Fruit fly (Drosophila melanogaster) whole organism, embryonic: ENCODE results near the gene CG31792.

Experiments used
- Abd-B ChIP-seq: fragments of 200-800 bp; sonication (Bioruptor generic); optimal IDR thresholded peaks from 2 replicates; lab custom pipeline; 2018; ENCODE audit warnings: missing biosample characterization, mild to moderate bottlenecking, missing genetic modification characterization, moderate library complexity
- B-H1 ChIP-seq: fragments of 200-800 bp; sonication (Bioruptor generic); IDR thresholded peaks from 3 replicates; pipeline ENCODE4 v1.3.6; 2022; ENCODE audit warnings: missing biosample characterization, missing genetic modification characterization
- Bdp1 ChIP-seq: fragments of 200-800 bp; sonication (Bioruptor generic); optimal IDR thresholded peaks from 3 replicates; lab custom pipeline; 2016; ENCODE audit warnings: missing biosample characterization, missing genetic modification characterization
- CG10267 ChIP-seq: fragments of 200-800 bp; sonication (Bioruptor generic); optimal IDR thresholded peaks from 2 replicates; lab custom pipeline; 2018; ENCODE audit warnings: missing biosample characterization, mild to moderate bottlenecking, missing genetic modification characterization, moderate library complexity
- CG10654 ChIP-seq: fragments of 200-800 bp; sonication (Bioruptor generic); optimal IDR thresholded peaks from 2 replicates; lab custom pipeline; 2016; ENCODE audit warnings: missing biosample characterization, missing genetic modification characterization
- CG11560 ChIP-seq: fragments of 200-800 bp; sonication (Bioruptor generic); IDR thresholded peaks from 3 replicates; pipeline ENCODE4 v1.3.6; 2022; ENCODE audit warnings: missing biosample characterization, missing genetic modification characterization
- CG12391 ChIP-seq: fragments of 200-800 bp; sonication (Bioruptor generic); optimal IDR thresholded peaks from 3 replicates; lab custom pipeline; 2018; ENCODE audit warnings: missing biosample characterization, mild to moderate bottlenecking, missing genetic modification characterization, moderate library complexity
- CG12744 ChIP-seq: fragments of 200-800 bp; sonication (Bioruptor generic); optimal IDR thresholded peaks from 2 replicates; lab custom pipeline; 2016; ENCODE audit warnings: missing biosample characterization, missing genetic modification characterization
- CG13287 ChIP-seq: fragments of 200-800 bp; sonication (Bioruptor generic); IDR thresholded peaks from 2 replicates; pipeline ENCODE4 v1.3.6; 2022; ENCODE audit warnings: missing biosample characterization, missing genetic modification characterization; ENCODE audit not compliant: partially characterized antibody
- CG13894 ChIP-seq: fragments of 200-800 bp; sonication (Bioruptor generic); optimal IDR thresholded peaks from 3 replicates; lab custom pipeline; 2018; ENCODE audit warnings: missing biosample characterization, mild to moderate bottlenecking, missing genetic modification characterization, moderate library complexity
- CG14667 ChIP-seq: fragments of 200-800 bp; sonication (Bioruptor generic); IDR thresholded peaks from 2 replicates; pipeline ENCODE4 v1.3.6; 2022; ENCODE audit warnings: missing biosample characterization, missing genetic modification characterization
- CG15514 ChIP-seq: fragments of 200-800 bp; sonication (Bioruptor generic); optimal IDR thresholded peaks from 3 replicates; lab custom pipeline; 2017; ENCODE audit warnings: missing biosample characterization, missing genetic modification characterization, mild to moderate bottlenecking, moderate library complexity, missing genetic modification reagents
- CG1602 ChIP-seq: fragments of 200-800 bp; sonication (Bioruptor generic); optimal IDR thresholded peaks from 3 replicates; lab custom pipeline; 2016; ENCODE audit warnings: missing biosample characterization, missing genetic modification characterization
- CG16815 ChIP-seq: fragments of 200-800 bp; sonication (Bioruptor generic); optimal IDR thresholded peaks from 3 replicates; lab custom pipeline; 2017; ENCODE audit warnings: missing biosample characterization, mild to moderate bottlenecking, missing genetic modification characterization
- CG17612 ChIP-seq: fragments of 200-800 bp; sonication (Bioruptor generic); IDR thresholded peaks from 2 replicates; pipeline ENCODE4 v1.3.6; 2022; ENCODE audit warnings: missing biosample characterization, missing genetic modification characterization
- CG31388 ChIP-seq: fragments of 200-800 bp; sonication (Bioruptor generic); optimal IDR thresholded peaks from 2 replicates; lab custom pipeline; 2016; ENCODE audit warnings: missing biosample characterization, missing genetic modification characterization
- CG33557 ChIP-seq: fragments of 200-800 bp; sonication (Bioruptor generic); optimal IDR thresholded peaks from 2 replicates; lab custom pipeline; 2019; ENCODE audit warnings: missing biosample characterization, mild to moderate bottlenecking, missing genetic modification characterization, moderate library complexity
- CG4404 ChIP-seq: fragments of 200-800 bp; sonication (Bioruptor generic); IDR thresholded peaks from 2 replicates; pipeline ENCODE4 v1.3.6; 2022; ENCODE audit warnings: missing biosample characterization, missing genetic modification characterization
- CG4730 ChIP-seq: fragments of 200-800 bp; sonication (Bioruptor generic); IDR thresholded peaks from 2 replicates; pipeline ENCODE4 v1.3.6; 2022; ENCODE audit warnings: missing biosample characterization, missing genetic modification characterization
- CG5245 ChIP-seq: fragments of 200-800 bp; sonication (Bioruptor generic); optimal IDR thresholded peaks from 3 replicates; lab custom pipeline; 2016; ENCODE audit warnings: missing biosample characterization, missing genetic modification characterization
- CG6654 ChIP-seq: fragments of 200-800 bp; sonication (Bioruptor generic); optimal IDR thresholded peaks from 2 replicates; lab custom pipeline; 2017; ENCODE audit warnings: missing biosample characterization, mild to moderate bottlenecking, missing genetic modification characterization
- CG7786 ChIP-seq: fragments of 200-800 bp; sonication (Bioruptor generic); optimal IDR thresholded peaks from 2 replicates; lab custom pipeline; 2016; ENCODE audit warnings: missing biosample characterization, missing genetic modification characterization
- CG7987 ChIP-seq: fragments of 200-800 bp; sonication (Bioruptor generic); optimal IDR thresholded peaks from 2 replicates; lab custom pipeline; 2018; ENCODE audit warnings: missing biosample characterization, mild to moderate bottlenecking, missing genetic modification characterization, moderate library complexity
- CG8765 ChIP-seq: fragments of 200-800 bp; sonication (Bioruptor generic); IDR thresholded peaks from 2 replicates; pipeline ENCODE4 v1.3.6; 2022; ENCODE audit warnings: missing biosample characterization, missing genetic modification characterization
- Camta ChIP-seq: fragments of 200-800 bp; sonication (Bioruptor generic); optimal IDR thresholded peaks from 2 replicates; lab custom pipeline; 2016; ENCODE audit warnings: missing biosample characterization, missing genetic modification characterization
- Dbx ChIP-seq: fragments of 200-800 bp; sonication (Bioruptor generic); IDR thresholded peaks from 3 replicates; pipeline ENCODE4 v1.3.6; 2022; ENCODE audit warnings: missing biosample characterization, missing genetic modification characterization
- H15 ChIP-seq: fragments of 200-800 bp; sonication (Bioruptor generic); IDR thresholded peaks from 3 replicates; pipeline ENCODE4 v1.3.6; 2022; ENCODE audit warnings: missing biosample characterization, missing genetic modification characterization
- Hsf ChIP-seq: fragments of 200-800 bp; sonication (Bioruptor generic); optimal IDR thresholded peaks from 3 replicates; lab custom pipeline; 2016; ENCODE audit warnings: missing biosample characterization, missing genetic modification characterization
- Oli ChIP-seq: fragments of 200-800 bp; sonication (Bioruptor generic); optimal IDR thresholded peaks from 2 replicates; lab custom pipeline; 2018; ENCODE audit warnings: missing biosample characterization, mild to moderate bottlenecking, missing genetic modification characterization, moderate library complexity
- Sry-β ChIP-seq: fragments of 200-800 bp; sonication (Bioruptor generic); optimal IDR thresholded peaks from 2 replicates; lab custom pipeline; 2018; ENCODE audit warnings: missing biosample characterization, mild to moderate bottlenecking, missing genetic modification characterization, moderate library complexity
- Ssrp ChIP-seq: fragments of 200-800 bp; sonication (Bioruptor generic); optimal IDR thresholded peaks from 2 replicates; lab custom pipeline; 2018; ENCODE audit warnings: missing biosample characterization, mild to moderate bottlenecking, missing genetic modification characterization, moderate library complexity
- ap ChIP-seq: fragments of 200-800 bp; sonication (Bioruptor generic); IDR thresholded peaks from 2 replicates; pipeline ENCODE4 v1.3.6; 2022; ENCODE audit warnings: missing biosample characterization, missing genetic modification characterization
- disco-r ChIP-seq: fragments of 200-800 bp; sonication (Bioruptor generic); optimal IDR thresholded peaks from 2 replicates; lab custom pipeline; 2016; ENCODE audit warnings: missing biosample characterization, missing genetic modification characterization
- fd96Cb ChIP-seq: fragments of 200-800 bp; sonication (Bioruptor generic); optimal IDR thresholded peaks from 2 replicates; lab custom pipeline; 2018; ENCODE audit warnings: missing biosample characterization, mild to moderate bottlenecking, missing genetic modification characterization, moderate library complexity
- jing ChIP-seq: fragments of 200-800 bp; sonication (Bioruptor generic); optimal IDR thresholded peaks from 2 replicates; lab custom pipeline; 2018; ENCODE audit warnings: missing biosample characterization, mild to moderate bottlenecking, missing genetic modification characterization
- lab ChIP-seq: fragments of 200-800 bp; sonication (Bioruptor generic); optimal IDR thresholded peaks from 3 replicates; lab custom pipeline; 2017; ENCODE audit warnings: missing biosample characterization, missing genetic modification characterization, mild to moderate bottlenecking, moderate library complexity, missing genetic modification reagents
- nerfin-2 ChIP-seq: fragments of 200-800 bp; sonication (Bioruptor generic); IDR thresholded peaks from 2 replicates; pipeline ENCODE4 v1.3.6; 2022; ENCODE audit warnings: missing biosample characterization, missing genetic modification characterization; ENCODE audit not compliant: partially characterized antibody
- onecut ChIP-seq: fragments of 200-800 bp; sonication (Bioruptor generic); IDR thresholded peaks from 2 replicates; pipeline ENCODE4 v1.3.6; 2022; ENCODE audit warnings: missing biosample characterization, missing genetic modification characterization
- rib ChIP-seq: fragments of 200-800 bp; sonication (Bioruptor generic); IDR thresholded peaks from 2 replicates; pipeline ENCODE4 v1.3.6; 2022; ENCODE audit warnings: missing biosample characterization, missing genetic modification characterization
- schlank ChIP-seq: fragments of 200-800 bp; sonication (Bioruptor generic); optimal IDR thresholded peaks from 2 replicates; lab custom pipeline; 2018; ENCODE audit warnings: missing biosample characterization, mild to moderate bottlenecking, missing genetic modification characterization
- scrt ChIP-seq: fragments of 200-800 bp; sonication (Bioruptor generic); optimal IDR thresholded peaks from 2 replicates; lab custom pipeline; 2018; ENCODE audit warnings: missing biosample characterization, mild to moderate bottlenecking, missing genetic modification characterization, moderate library complexity
- sens ChIP-seq: fragments of 200-800 bp; sonication (Bioruptor generic); peaks from one replicate; lab custom pipeline; 2016; ENCODE audit warnings: missing biosample characterization, missing genetic modification characterization
- sna ChIP-seq: fragments of 200-800 bp; sonication (Bioruptor generic); IDR thresholded peaks from 2 replicates; pipeline ENCODE4 v1.3.6; 2022; ENCODE audit warnings: missing biosample characterization, missing genetic modification characterization; ENCODE audit not compliant: partially characterized antibody
- stwl ChIP-seq: fragments of 200-800 bp; sonication (Bioruptor generic); optimal IDR thresholded peaks from 3 replicates; lab custom pipeline; 2018; ENCODE audit warnings: missing biosample characterization, mild to moderate bottlenecking, missing genetic modification characterization, moderate library complexity
- tgo ChIP-seq: fragments of 200-800 bp; sonication (Bioruptor generic); IDR thresholded peaks from 3 replicates; pipeline ENCODE4 v1.3.6; 2022; ENCODE audit warnings: missing biosample characterization, missing genetic modification characterization
- tna ChIP-seq: fragments of 200-800 bp; sonication (Bioruptor generic); IDR thresholded peaks from 2 replicates; pipeline ENCODE4 v1.3.6; 2022; ENCODE audit warnings: missing biosample characterization, missing genetic modification characterization; ENCODE audit not compliant: partially characterized antibody
- trh ChIP-seq: fragments of 200-800 bp; sonication (Bioruptor generic); optimal IDR thresholded peaks from 2 replicates; lab custom pipeline; 2016; ENCODE audit warnings: missing biosample characterization, missing genetic modification characterization
- vfl ChIP-seq: fragments of 200-800 bp; sonication (Bioruptor generic); optimal IDR thresholded peaks from 2 replicates; lab custom pipeline; 2016; ENCODE audit warnings: missing biosample characterization, missing genetic modification characterization
- vvl ChIP-seq: fragments of 200-800 bp; sonication (Bioruptor generic); IDR thresholded peaks from 2 replicates; pipeline ENCODE4 v1.3.6; 2022; ENCODE audit warnings: missing biosample characterization, missing genetic modification characterization
- wor ChIP-seq: fragments of 200-800 bp; sonication (Bioruptor generic); IDR thresholded peaks from 2 replicates; pipeline ENCODE4 v1.3.6; 2022; ENCODE audit warnings: missing biosample characterization, missing genetic modification characterization

Gene CG31792

DNA sequence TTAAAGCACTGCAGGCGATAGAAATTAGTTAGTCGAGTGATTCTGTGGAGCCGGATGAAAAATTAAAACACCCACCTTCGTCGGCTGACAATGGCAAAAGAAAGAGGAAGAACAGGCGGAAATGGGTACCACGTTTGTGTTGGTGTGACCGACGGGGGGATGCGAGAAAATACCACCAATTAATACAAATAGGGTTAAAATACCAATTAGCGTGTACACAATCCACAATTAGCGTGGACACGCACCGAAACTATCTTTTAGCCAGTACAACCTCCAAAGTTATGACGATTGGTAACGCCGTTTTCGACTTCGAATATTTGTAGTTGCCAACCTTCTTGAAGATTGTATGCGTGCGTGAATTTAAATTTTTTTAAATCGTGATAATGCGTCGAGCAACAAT, 11.9 kb downstream of the CG31792 start, which contains the start of gene RpL30 (continued):
- TF ChIP-seq sens (GFP tag; lab: Kevin White, UChicago): peak; percentile 97
- TF ChIP-seq tna (GFP tag; lab: Robert Waterston, UW): no peak
- TF ChIP-seq CG7987: peak; percentile 98
- peak; percentile 33 for TF ChIP-seq CG31388 (GFP tag; lab: Kevin White, UChicago)
- TF ChIP-seq Oli: peak; percentile 65
- peak; percentile 66 for TF ChIP-seq jing (GFP tag; lab: Kevin White, UChicago)
- TF ChIP-seq disco-r (GFP tag; lab: Kevin White, UChicago): peak; percentile 84
- TF ChIP-seq CG16815 (GFP tag; lab: Kevin White, UChicago): peak; percentile 59
- TF ChIP-seq sna (GFP tag; lab: Robert Waterston, UW): peak; percentile 19; the same call in 1 of the 2 replicates
- TF ChIP-seq tgo: peak; percentile 81
- peak; percentile 52; the same call in 1 of the 2 replicates for TF ChIP-seq CG4404
- peak; percentile 82 for TF ChIP-seq CG13287
- peak; percentile 94 for TF ChIP-seq Dbx (GFP tag; lab: Robert Waterston, UW)
- peak; percentile 63 for TF ChIP-seq CG6654 (GFP tag; lab: Kevin White, UChicago)
- TF ChIP-seq CG17612 (GFP tag; lab: Robert Waterston, UW): peak; percentile 74; the same call in 1 of the 2 replicates
- TF ChIP-seq CG12391 (tag; lab: Kevin White, UChicago): peak; percentile 90
- peak; percentile 92 for TF ChIP-seq CG13894 (tag; lab: Kevin White, UChicago)
- peak; percentile 43 for TF ChIP-seq wor (GFP tag; lab: Robert Waterston, UW)
- TF ChIP-seq CG5245 (GFP tag; lab: Kevin White, UChicago): peak; percentile 80
- peak; percentile 80 for TF ChIP-seq trh (GFP tag; lab: Kevin White, UChicago)
- peak; percentile 92 for TF ChIP-seq scrt
- TF ChIP-seq ap (GFP tag; lab: Robert Waterston, UW): peak; percentile 61; the same call in 1 of the 2 replicates
- peak; percentile 21 for TF ChIP-seq Ssrp (tag; lab: Kevin White, UChicago)
- TF ChIP-seq stwl (tag; lab: Kevin White, UChicago): peak; percentile 78
- peak; percentile 61 for TF ChIP-seq Sry-β (GFP tag; lab: Kevin White, UChicago)
- TF ChIP-seq CG7786: peak; percentile 82
- TF ChIP-seq vfl (GFP tag; lab: Kevin White, UChicago): peak; percentile 85
- peak; percentile 88 for TF ChIP-seq Hsf (GFP tag; lab: Kevin White, UChicago)
- TF ChIP-seq CG1602 (GFP tag; lab: Kevin White, UChicago): peak; percentile 65
- TF ChIP-seq CG10654 (GFP tag; lab: Kevin White, UChicago): peak; percentile 80
- TF ChIP-seq nerfin-2: no peak
- peak; percentile 91 for TF ChIP-seq onecut (GFP tag; lab: Robert Waterston, UW)
- TF ChIP-seq fd96Cb (tag; lab: Kevin White, UChicago): peak; percentile 51
- TF ChIP-seq H15 (GFP tag; lab: Robert Waterston, UW): peak; percentile 87
- peak; percentile 67 for TF ChIP-seq CG33557 (GFP tag; lab: Kevin White, UChicago)
- peak; percentile 92 for TF ChIP-seq schlank (tag; lab: Kevin White, UChicago)
- peak; percentile 79; the same call in 2 of the 3 replicates for TF ChIP-seq CG11560 (tag; lab: Robert Waterston, UW)
- TF ChIP-seq Camta (GFP tag; lab: Kevin White, UChicago): peak; percentile 87
- TF ChIP-seq CG12744 (GFP tag; lab: Kevin White, UChicago): peak; percentile 88
- TF ChIP-seq rib (GFP tag; lab: Robert Waterston, UW): peak; percentile 76
- TF ChIP-seq CG14667: peak; percentile 54
- TF ChIP-seq Abd-B (GFP tag; lab: Kevin White, UChicago): peak; percentile 85
- TF ChIP-seq vvl (GFP tag; lab: Robert Waterston, UW): peak; percentile 97
- TF ChIP-seq CG10267: peak; percentile 92
- TF ChIP-seq CG15514: peak; percentile 96
- TF ChIP-seq Bdp1: peak; percentile 75
- TF ChIP-seq CG4730: peak; percentile 17; the same call in 1 of the 2 replicates
- peak; percentile 62; the same call in 1 of the 3 replicates for TF ChIP-seq B-H1
- TF ChIP-seq CG8765 (GFP tag; lab: Robert Waterston, UW): peak; percentile 70
- TF ChIP-seq lab (GFP tag; lab: Kevin White, UChicago): peak; percentile 98
